Worm (Caenorhabditis elegans) whole organism, late embryonic: ENCODE results near the gene asp-12.

Source experiments
- C08G9.2 ChIP-seq: sonication (generic microtip); optimal IDR thresholded peaks from 2 replicates; lab custom pipeline; 2016; ENCODE audit warnings: mild to moderate bottlenecking, missing genetic modification characterization, moderate library complexity, missing compliant biosample characterization
- F13H6.1 ChIP-seq: sonication (generic microtip); optimal IDR thresholded peaks from 2 replicates; lab custom pipeline; 2016; ENCODE audit warnings: missing genetic modification characterization, missing compliant biosample characterization
- K02D7.2 ChIP-seq: sonication (generic microtip); optimal IDR thresholded peaks from 2 replicates; lab custom pipeline; 2017; ENCODE audit warnings: mild to moderate bottlenecking, missing genetic modification characterization, missing compliant biosample characterization
- K09A11.1 ChIP-seq: sonication (generic microtip); optimal IDR thresholded peaks from 2 replicates; lab custom pipeline; 2017; ENCODE audit warnings: antibody characterized with exemption, mild to moderate bottlenecking, missing genetic modification characterization, missing compliant biosample characterization; ENCODE audit not compliant: insufficient read depth
- Y22D7AL.16 ChIP-seq: sonication (generic microtip); optimal IDR thresholded peaks from 2 replicates; lab custom pipeline; 2016; ENCODE audit warnings: missing genetic modification characterization, missing compliant biosample characterization
- ahr-1 ChIP-seq: sonication (generic microtip); optimal IDR thresholded peaks from 2 replicates; lab custom pipeline; 2016; ENCODE audit warnings: missing genetic modification characterization, missing compliant biosample characterization
- ama-1 ChIP-seq: fragments of 150-350 bp; optimal IDR thresholded peaks from 2 replicates; lab custom pipeline; 2014
- ceh-14 ChIP-seq: sonication (generic microtip); optimal IDR thresholded peaks from 2 replicates; lab custom pipeline; 2016; ENCODE audit warnings: missing genotype, missing genetic modification characterization, missing compliant biosample characterization
- ceh-18 ChIP-seq: sonication (generic microtip); optimal IDR thresholded peaks from 2 replicates; lab custom pipeline; 2016; ENCODE audit warnings: missing genetic modification characterization, missing compliant biosample characterization
- ceh-22 ChIP-seq: sonication (generic microtip); optimal IDR thresholded peaks from 2 replicates; lab custom pipeline; 2017; ENCODE audit warnings: missing biosample characterization, missing genetic modification characterization
- ceh-34 ChIP-seq: sonication (generic microtip); optimal IDR thresholded peaks from 2 replicates; lab custom pipeline; 2016; ENCODE audit warnings: mild to moderate bottlenecking, missing genetic modification characterization, missing compliant biosample characterization
- ceh-45 ChIP-seq: fragments of 200-800 bp; sonication (Bioruptor generic); IDR thresholded peaks from 2 replicates; pipeline ENCODE4 v1.3.6; 2022; ENCODE audit warnings: missing genetic modification reagents, missing genetic modification characterization, missing compliant biosample characterization
- ceh-48 ChIP-seq: sonication (generic microtip); optimal IDR thresholded peaks from 2 replicates; lab custom pipeline; 2016; ENCODE audit warnings: missing genetic modification characterization, inconsistent platforms, missing compliant biosample characterization
- ceh-9 ChIP-seq: sonication (generic microtip); optimal IDR thresholded peaks from 2 replicates; lab custom pipeline; 2016; ENCODE audit warnings: mild to moderate bottlenecking, missing genetic modification characterization, inconsistent platforms, missing compliant biosample characterization
- che-1 ChIP-seq: sonication (generic microtip); optimal IDR thresholded peaks from 2 replicates; lab custom pipeline; 2016; ENCODE audit warnings: mild to moderate bottlenecking, missing genetic modification characterization, missing compliant biosample characterization
- elt-2 ChIP-seq: sonication (generic microtip); optimal IDR thresholded peaks from 2 replicates; lab custom pipeline; 2016; ENCODE audit warnings: missing genetic modification reagents, missing genetic modification characterization, missing compliant biosample characterization
- ets-4 ChIP-seq: sonication (generic microtip); optimal IDR thresholded peaks from 2 replicates; lab custom pipeline; 2016; ENCODE audit warnings: missing genetic modification characterization, missing compliant biosample characterization
- eyg-1 ChIP-seq: sonication (generic microtip); optimal IDR thresholded peaks from 2 replicates; lab custom pipeline; 2016; ENCODE audit warnings: missing genotype, missing genetic modification characterization, missing compliant biosample characterization
- lin-11 ChIP-seq: fragments of 200-800 bp; sonication (Bioruptor generic); optimal IDR thresholded peaks from 2 replicates; lab custom pipeline; 2018; ENCODE audit warnings: mild to moderate bottlenecking, missing genetic modification characterization, missing compliant biosample characterization
- nfya-1 ChIP-seq: sonication (generic microtip); optimal IDR thresholded peaks from 2 replicates; lab custom pipeline; 2017; ENCODE audit warnings: missing genetic modification characterization, mild to moderate bottlenecking, missing compliant biosample characterization, antibody characterized with exemption, moderate library complexity
- nhr-232 ChIP-seq: sonication (generic microtip); optimal IDR thresholded peaks from 2 replicates; lab custom pipeline; 2016; ENCODE audit warnings: missing genetic modification characterization, missing compliant biosample characterization
- npax-4 ChIP-seq: sonication (generic microtip); optimal IDR thresholded peaks from 2 replicates; lab custom pipeline; 2016; ENCODE audit warnings: missing genetic modification characterization, missing compliant biosample characterization
- odd-2 ChIP-seq: sonication (generic microtip); optimal IDR thresholded peaks from 2 replicates; lab custom pipeline; 2017; ENCODE audit warnings: antibody characterized with exemption, mild to moderate bottlenecking, missing genetic modification characterization, missing compliant biosample characterization
- pag-3 ChIP-seq: sonication (generic microtip); optimal IDR thresholded peaks from 2 replicates; lab custom pipeline; 2016; ENCODE audit warnings: missing compliant biosample characterization, missing genetic modification characterization, borderline replicate concordance
- pax-1 ChIP-seq: fragments of 150-350 bp; optimal IDR thresholded peaks from 2 replicates; lab custom pipeline; 2014; ENCODE audit warnings: missing biosample characterization, missing genetic modification characterization
- pha-2 ChIP-seq: sonication (generic microtip); optimal IDR thresholded peaks from 2 replicates; lab custom pipeline; 2017; ENCODE audit warnings: mild to moderate bottlenecking, missing genetic modification characterization, missing compliant biosample characterization
- pqm-1 ChIP-seq: sonication (generic microtip); optimal IDR thresholded peaks from 2 replicates; lab custom pipeline; 2016; ENCODE audit warnings: missing genetic modification characterization, missing compliant biosample characterization
- pros-1 ChIP-seq: fragments of 150-350 bp; optimal IDR thresholded peaks from 2 replicates; lab custom pipeline; 2014; ENCODE audit warnings: missing biosample characterization, missing genetic modification reagents, missing genetic modification characterization
- sdc-2 ChIP-seq: sonication (generic microtip); optimal IDR thresholded peaks from 2 replicates; lab custom pipeline; 2016; ENCODE audit warnings: missing genotype, missing genetic modification characterization, missing compliant biosample characterization
- sox-4 ChIP-seq: sonication (generic microtip); optimal IDR thresholded peaks from 2 replicates; lab custom pipeline; 2017; ENCODE audit warnings: mild to moderate bottlenecking, missing genetic modification characterization, inconsistent platforms, missing compliant biosample characterization
- tbx-2 ChIP-seq: sonication (generic microtip); optimal IDR thresholded peaks from 2 replicates; lab custom pipeline; 2016; ENCODE audit warnings: missing genetic modification characterization, missing compliant biosample characterization
- tbx-7 ChIP-seq: sonication (generic microtip); optimal IDR thresholded peaks from 2 replicates; lab custom pipeline; 2016; ENCODE audit warnings: missing genotype, missing genetic modification characterization, missing compliant biosample characterization
- ttx-3 ChIP-seq: sonication (generic microtip); optimal IDR thresholded peaks from 2 replicates; lab custom pipeline; 2016; ENCODE audit warnings: missing genetic modification reagents, missing genetic modification characterization, missing compliant biosample characterization
- unc-42 ChIP-seq: sonication (generic microtip); optimal IDR thresholded peaks from 2 replicates; lab custom pipeline; 2016; ENCODE audit warnings: missing genotype, missing genetic modification characterization, missing compliant biosample characterization
- unc-55 ChIP-seq: sonication (generic microtip); optimal IDR thresholded peaks from 2 replicates; lab custom pipeline; 2017; ENCODE audit warnings: missing biosample characterization, missing genetic modification reagents, missing genetic modification characterization
- unc-86 ChIP-seq: sonication (generic microtip); optimal IDR thresholded peaks from 2 replicates; lab custom pipeline; 2016; ENCODE audit warnings: missing genetic modification characterization, missing compliant biosample characterization
- zip-5 ChIP-seq: sonication (generic microtip); optimal IDR thresholded peaks from 2 replicates; lab custom pipeline; 2016; ENCODE audit warnings: missing genetic modification characterization, missing compliant biosample characterization

asp-12 gene

ce11 chrV:8300935-8301535 lies 32.0 kb downstream of the asp-12 start, which contains the start of gene W02D7.6:
Gene W02D7.6 (minus strand): TSS chrV:8301507.
- TF ChIP-seq ets-4 (tag; lab: Kevin White, UChicago) (no peak), zip-5 (no peak), ama-1 (lab: Kevin White, UChicago) (peak; percentile 19), ceh-48 (tag; lab: Kevin White, UChicago) (peak; percentile 52)

DNA sequence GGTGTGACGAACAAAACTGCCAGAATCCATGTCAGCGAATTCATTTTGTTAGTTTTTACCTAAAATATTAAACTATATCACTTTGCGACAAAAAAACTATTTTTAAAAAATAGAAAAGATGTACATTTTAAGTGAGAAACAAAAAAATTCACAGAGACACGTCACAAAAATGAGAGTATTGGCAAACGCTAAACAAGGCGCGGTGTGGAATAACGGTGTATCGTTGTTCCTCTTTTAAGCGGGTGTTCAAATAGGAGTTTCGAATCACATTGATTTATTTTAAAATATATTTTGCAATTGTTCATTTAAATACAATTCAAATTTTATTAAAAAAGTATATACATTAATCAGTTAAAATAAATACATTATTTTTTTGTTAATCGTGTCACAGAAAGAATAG lies 33.5 kb downstream of the asp-12 start, which contains the start of gene sel-9:
sel-9 (minus strand) TSS at position 59 of the 400 bp plus-strand sequence.
- no peak for TF ChIP-seq tbx-2
- no peak for TF ChIP-seq ceh-14 (tag; lab: Kevin White, UChicago)
- peak; percentile 6 for TF ChIP-seq elt-2 (tag; lab: Kevin White, UChicago)
- no peak for TF ChIP-seq ceh-34 (tag; lab: Kevin White, UChicago)
- no peak for TF ChIP-seq ttx-3 (tag; lab: Kevin White, UChicago)

DNA sequence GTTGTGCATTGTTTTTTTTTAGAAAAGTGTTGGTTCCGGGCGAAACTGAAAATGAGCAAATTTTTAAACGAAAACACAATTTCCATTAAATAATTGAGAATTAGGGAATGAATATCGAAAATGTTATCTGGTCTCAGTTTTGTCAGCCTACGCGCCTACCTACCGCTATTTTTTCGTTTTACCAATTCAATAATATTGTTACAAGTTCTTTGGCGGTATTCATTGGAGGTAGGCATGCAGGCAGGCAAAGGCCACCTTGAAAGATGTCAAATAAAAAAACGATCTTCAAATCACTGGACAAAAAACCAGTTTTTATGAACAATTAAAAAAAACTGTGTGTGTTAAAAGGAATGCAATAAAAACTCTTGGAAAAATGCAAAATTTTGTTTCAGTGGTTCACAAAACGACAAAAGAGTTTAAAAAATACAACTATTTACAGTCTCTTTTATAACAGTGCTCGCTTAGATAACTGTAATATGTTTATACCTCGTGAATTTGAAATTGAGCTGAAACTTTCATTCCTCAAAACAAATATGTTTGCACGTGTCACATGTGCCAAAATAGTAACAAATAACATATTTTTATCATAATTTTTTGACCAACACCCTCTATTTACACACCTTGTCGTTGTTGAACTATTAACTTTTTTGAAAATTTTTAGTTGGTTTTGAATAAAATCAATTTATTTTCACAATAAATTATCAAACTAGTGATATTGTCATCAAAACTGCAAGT lies 35.6 kb downstream of the asp-12 start, which contains the start of gene W02D7.11:
W02D7.11 (minus strand) TSS at position 51 of the 735 bp plus-strand sequence.
- TF ChIP-seq K02D7.2 (no peak), odd-2 (tag; lab: Kevin White, UChicago) (no peak), ets-4 (tag; lab: Kevin White, UChicago) (no peak), pros-1 (tag; lab: Kevin White, UChicago) (no peak), ceh-18 (no peak), ceh-14 (tag; lab: Kevin White, UChicago) (no peak), unc-55 (GFP tag; lab: Kevin White, UChicago) (no peak), F13H6.1 (tag; lab: Kevin White, UChicago) (no peak), pha-2 (no peak), K09A11.1 (tag; lab: Kevin White, UChicago) (no peak), sdc-2 (tag; lab: Kevin White, UChicago) (no peak), tbx-7 (tag; lab: Kevin White, UChicago) (no peak), nhr-232 (tag; lab: Kevin White, UChicago) (no peak), tbx-2 (no peak), ceh-45 (GFP tag; lab: Robert Waterston, UW) (no peak), pax-1 (tag; lab: Kevin White, UChicago) (no peak), elt-2 (tag; lab: Kevin White, UChicago) (no peak), che-1 (no peak)
- TF ChIP-seq, all 69 proteins: peak for 0

ce11 chrV:8305940-8306339 lies 36.9 kb downstream of the asp-12 start:
- TF ChIP-seq unc-86 (tag; lab: Kevin White, UChicago) (no peak), sox-4 (tag; lab: Kevin White, UChicago) (no peak), ets-4 (tag; lab: Kevin White, UChicago) (no peak), ceh-9 (tag; lab: Kevin White, UChicago) (no peak), ahr-1 (tag; lab: Kevin White, UChicago) (no peak), K09A11.1 (tag; lab: Kevin White, UChicago) (no peak), nfya-1 (tag; lab: Kevin White, UChicago) (no peak)

DNA sequence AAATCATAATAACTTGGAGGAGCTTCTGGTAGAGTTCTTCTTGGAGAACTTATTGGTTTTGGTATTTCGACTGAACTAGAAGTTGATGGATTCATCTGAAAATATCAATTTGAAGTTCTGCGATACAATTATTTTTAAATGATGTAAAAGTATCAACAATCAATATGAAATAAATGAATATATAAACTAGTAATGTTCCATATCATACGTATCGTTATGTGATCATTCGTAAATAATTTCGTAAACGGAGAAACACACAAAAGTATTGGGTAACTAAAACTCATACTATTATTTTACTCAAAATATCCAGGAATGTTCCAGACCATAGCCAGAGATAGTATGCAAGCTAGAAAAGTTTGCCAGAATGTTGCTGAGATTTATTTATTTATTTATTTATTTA lies 37.4 kb downstream of the asp-12 start, which contains the start of gene W02D7.8:
W02D7.8 (minus strand) TSS at position 101 of the 400 bp plus-strand sequence.
- no peak for TF ChIP-seq ceh-22
- TF ChIP-seq pha-2: no peak
- no peak for TF ChIP-seq pag-3 (tag; lab: Kevin White, UChicago)
- no peak for TF ChIP-seq C08G9.2 (tag; lab: Kevin White, UChicago)
- no peak for TF ChIP-seq pqm-1 (tag; lab: Kevin White, UChicago)
- TF ChIP-seq Y22D7AL.16 (tag; lab: Kevin White, UChicago): no peak
- no peak for TF ChIP-seq lin-11
- TF ChIP-seq eyg-1 (tag; lab: Kevin White, UChicago): no peak
- TF ChIP-seq unc-42 (tag; lab: Kevin White, UChicago): no peak
- no peak for TF ChIP-seq npax-4 (tag; lab: Kevin White, UChicago)
